Worm (Caenorhabditis elegans) whole organism, L2 larva: ENCODE measurements around the gene atg-18.

ENCODE experiments used
- C34F6.9 ChIP-seq: fragments of 150-350 bp; optimal IDR thresholded peaks from 2 replicates; lab custom pipeline; 2014; ENCODE audit warnings: missing biosample characterization, missing genetic modification characterization
- F13H6.1 ChIP-seq: sonication (generic microtip); optimal IDR thresholded peaks from 2 replicates; lab custom pipeline; 2016; ENCODE audit warnings: missing genetic modification characterization, missing compliant biosample characterization
- R02D3.7 ChIP-seq: fragments of 150-350 bp; optimal IDR thresholded peaks from 2 replicates; lab custom pipeline; 2014; ENCODE audit warnings: missing biosample characterization, missing genetic modification characterization
- Y55F3AM.14 ChIP-seq: fragments of 200-800 bp; sonication (Bioruptor generic); optimal IDR thresholded peaks from 2 replicates; lab custom pipeline; 2018; ENCODE audit warnings: mild to moderate bottlenecking, missing genetic modification characterization, missing compliant biosample characterization
- ZK546.5 ChIP-seq: sonication (generic microtip); optimal IDR thresholded peaks from 2 replicates; lab custom pipeline; 2017; ENCODE audit warnings: missing biosample characterization, missing genetic modification characterization
- alr-1 ChIP-seq: fragments of 150-350 bp; optimal IDR thresholded peaks from 2 replicates; lab custom pipeline; 2014; ENCODE audit warnings: missing biosample characterization, missing genetic modification characterization
- aly-2 ChIP-seq: fragments of 150-350 bp; optimal IDR thresholded peaks from 2 replicates; lab custom pipeline; 2014; ENCODE audit warnings: missing biosample characterization, missing genetic modification characterization
- ama-1 ChIP-seq: fragments of 150-350 bp; optimal IDR thresholded peaks from 2 replicates; lab custom pipeline; 2018; ENCODE audit warnings: inconsistent platforms
- blmp-1 ChIP-seq: sonication (generic microtip); optimal IDR thresholded peaks from 2 replicates; lab custom pipeline; 2017; ENCODE audit warnings: missing genetic modification characterization, mild to moderate bottlenecking, missing compliant biosample characterization, antibody characterized with exemption, moderate library complexity; ENCODE audit not compliant: insufficient read depth
- ceh-16 ChIP-seq: fragments of 150-350 bp; optimal IDR thresholded peaks from 2 replicates; lab custom pipeline; 2014; ENCODE audit warnings: missing biosample characterization, missing genetic modification characterization
- crh-2 ChIP-seq: sonication (generic microtip); optimal IDR thresholded peaks from 2 replicates; lab custom pipeline; 2017; ENCODE audit warnings: missing biosample characterization, missing genetic modification characterization
- dmd-4 ChIP-seq: sonication (generic microtip); optimal IDR thresholded peaks from 2 replicates; lab custom pipeline; 2017; ENCODE audit warnings: missing biosample characterization, missing genetic modification characterization
- egl-27 ChIP-seq: sonication (generic microtip); optimal IDR thresholded peaks from 3 replicates; lab custom pipeline; 2017; ENCODE audit warnings: missing biosample characterization, missing genetic modification reagents, missing genetic modification characterization
- elt-1 ChIP-seq: fragments of 150-350 bp; optimal IDR thresholded peaks from 2 replicates; lab custom pipeline; 2014; ENCODE audit warnings: missing biosample characterization, missing genetic modification characterization
- elt-3 ChIP-seq: sonication (generic microtip); optimal IDR thresholded peaks from 2 replicates; lab custom pipeline; 2017; ENCODE audit warnings: missing biosample characterization, missing genetic modification characterization
- fos-1 ChIP-seq: fragments of 150-350 bp; optimal IDR thresholded peaks from 2 replicates; lab custom pipeline; 2014; ENCODE audit warnings: missing biosample characterization, missing genetic modification characterization
- lin-11 ChIP-seq: fragments of 150-350 bp; sonication (generic microtip); optimal IDR thresholded peaks from 2 replicates; lab custom pipeline; 2014; ENCODE audit warnings: missing biosample characterization, missing genetic modification characterization, inconsistent platforms, mixed read lengths
- lin-13 ChIP-seq: fragments of 150-350 bp; optimal IDR thresholded peaks from 2 replicates; lab custom pipeline; 2014; ENCODE audit warnings: missing biosample characterization, missing genetic modification reagents, missing genetic modification characterization
- lin-39 ChIP-seq: fragments of 150-350 bp; optimal IDR thresholded peaks from 2 replicates; lab custom pipeline; 2014; ENCODE audit warnings: missing biosample characterization, missing genetic modification reagents, missing genetic modification characterization
- lsy-2 ChIP-seq, 2 experiments: fragments of 150-350 bp in 1 of 2; sonication (generic microtip) in 1 of 2; optimal IDR thresholded peaks; 2 replicates each; lab custom pipeline; 2014 to 2017; ENCODE audit warnings: missing biosample characterization in 2 of 2, missing genetic modification characterization in 2 of 2
- mbf-1 ChIP-seq: sonication (generic microtip); optimal IDR thresholded peaks from 2 replicates; lab custom pipeline; 2017; ENCODE audit warnings: missing biosample characterization, missing genetic modification characterization
- mdl-1 ChIP-seq, 2 experiments: fragments of 150-350 bp in 1 of 2; sonication (generic microtip) in 1 of 2; optimal IDR thresholded peaks; 2 replicates each; lab custom pipeline; 2017; ENCODE audit warnings: missing biosample characterization in 2 of 2, missing genetic modification characterization in 2 of 2
- nhr-10 ChIP-seq: sonication (generic microtip); optimal IDR thresholded peaks from 2 replicates; lab custom pipeline; 2017; ENCODE audit warnings: missing biosample characterization, missing genetic modification characterization
- nhr-11 ChIP-seq: fragments of 150-350 bp; optimal IDR thresholded peaks from 2 replicates; lab custom pipeline; 2014; ENCODE audit warnings: missing biosample characterization, missing genetic modification characterization
- nhr-12 ChIP-seq: fragments of 150-350 bp; optimal IDR thresholded peaks from 2 replicates; lab custom pipeline; 2014; ENCODE audit warnings: missing biosample characterization, missing genetic modification characterization
- nhr-129 ChIP-seq: fragments of 150-350 bp; optimal IDR thresholded peaks from 2 replicates; lab custom pipeline; 2014; ENCODE audit warnings: missing biosample characterization, missing genetic modification characterization
- nhr-21 ChIP-seq: fragments of 150-350 bp; optimal IDR thresholded peaks from 2 replicates; lab custom pipeline; 2014; ENCODE audit warnings: missing biosample characterization, missing genetic modification characterization
- nhr-23 ChIP-seq: fragments of 150-350 bp; optimal IDR thresholded peaks from 2 replicates; lab custom pipeline; 2014; ENCODE audit warnings: missing biosample characterization, missing genetic modification reagents, missing genetic modification characterization
- nhr-237 ChIP-seq: fragments of 150-350 bp; optimal IDR thresholded peaks from 2 replicates; lab custom pipeline; 2014; ENCODE audit warnings: missing biosample characterization, missing genetic modification characterization
- nhr-25 ChIP-seq: fragments of 150-350 bp; sonication (generic microtip); optimal IDR thresholded peaks from 3 replicates; lab custom pipeline; 2014; ENCODE audit warnings: missing biosample characterization, missing genetic modification characterization
- nhr-6 ChIP-seq: fragments of 150-350 bp; optimal IDR thresholded peaks from 2 replicates; lab custom pipeline; 2014; ENCODE audit warnings: missing biosample characterization, missing genetic modification characterization
- nhr-77 ChIP-seq: fragments of 150-350 bp; optimal IDR thresholded peaks from 2 replicates; lab custom pipeline; 2014; ENCODE audit warnings: missing biosample characterization, missing genetic modification characterization
- peb-1 ChIP-seq: fragments of 150-350 bp; optimal IDR thresholded peaks from 2 replicates; lab custom pipeline; 2014; ENCODE audit warnings: missing biosample characterization, missing genetic modification characterization
- sem-4 ChIP-seq: fragments of 150-350 bp; optimal IDR thresholded peaks from 2 replicates; lab custom pipeline; 2014; ENCODE audit warnings: missing biosample characterization, missing genetic modification reagents, missing genetic modification characterization
- skn-1 ChIP-seq: sonication (generic microtip); optimal IDR thresholded peaks from 2 replicates; lab custom pipeline; 2017; ENCODE audit warnings: missing biosample characterization, missing genetic modification characterization
- sma-3 ChIP-seq: sonication (generic microtip); optimal IDR thresholded peaks from 2 replicates; lab custom pipeline; 2016; ENCODE audit warnings: missing genetic modification reagents, missing genetic modification characterization, missing compliant biosample characterization
- sma-9 ChIP-seq, 2 experiments: fragments of 150-350 bp in 1 of 2; sonication (generic microtip) in 1 of 2; optimal IDR thresholded peaks; 2 replicates each; lab custom pipeline; 2014 to 2016; ENCODE audit warnings: missing genetic modification characterization in 2 of 2, mild to moderate bottlenecking in 1 of 2, missing biosample characterization in 1 of 2, missing compliant biosample characterization in 1 of 2, missing genetic modification reagents in 1 of 2, moderate library complexity in 1 of 2
- snpc-4 ChIP-seq: fragments of 150-350 bp; optimal IDR thresholded peaks from 2 replicates; lab custom pipeline; 2014; ENCODE audit warnings: missing biosample characterization, missing genetic modification characterization
- unc-39 ChIP-seq: fragments of 150-350 bp; optimal IDR thresholded peaks from 2 replicates; lab custom pipeline; 2014; ENCODE audit warnings: missing biosample characterization, missing genetic modification characterization
- unc-55 ChIP-seq: fragments of 150-350 bp; sonication (generic microtip); optimal IDR thresholded peaks from 3 replicates; lab custom pipeline; 2014; ENCODE audit warnings: missing biosample characterization, missing genetic modification reagents, missing genetic modification characterization
- unc-62 ChIP-seq: fragments of 150-350 bp; optimal IDR thresholded peaks from 2 replicates; lab custom pipeline; 2014; ENCODE audit warnings: missing biosample characterization, missing genetic modification reagents, missing genetic modification characterization
- zag-1 ChIP-seq: fragments of 150-350 bp; optimal IDR thresholded peaks from 2 replicates; lab custom pipeline; 2014; ENCODE audit warnings: missing biosample characterization, missing genetic modification characterization
- ztf-1 ChIP-seq: fragments of 200-800 bp; sonication (Bioruptor generic); conservative IDR thresholded peaks from 2 replicates; pipeline ENCODE4 v1.3.6; 2022; ENCODE audit warnings: missing genetic modification characterization, missing compliant biosample characterization
- ztf-11 ChIP-seq: sonication (generic microtip); optimal IDR thresholded peaks from 2 replicates; lab custom pipeline; 2017; ENCODE audit warnings: missing biosample characterization, missing genetic modification characterization
- ztf-4 ChIP-seq: fragments of 150-350 bp; optimal IDR thresholded peaks from 2 replicates; lab custom pipeline; 2014; ENCODE audit warnings: missing biosample characterization, missing genetic modification characterization

atg-18 gene

ce11 chrV:8657911-8658310, 26.8 kb upstream of the atg-18 start:
- TF ChIP-seq ama-1 (lab: Kevin White, UChicago) (no peak), sma-3 (no peak), nhr-25 (tag; lab: Kevin White, UChicago) (peak; percentile 8), ztf-1 (no peak)

- TF ChIP-seq sma-9 (GFP tag; optimal IDR thresholded peaks at IDR 0.05; lab: Kevin White, UChicago): peak; percentile 74
- TF ChIP-seq sma-9 (tag; optimal IDR thresholded peaks at IDR 0.05; lab: Kevin White, UChicago): no peak
- TF ChIP-seq nhr-21 (tag; lab: Kevin White, UChicago): no peak
- TF ChIP-seq F13H6.1: peak; percentile 51
- no peak for TF ChIP-seq nhr-12
- TF ChIP-seq blmp-1 (tag; lab: Kevin White, UChicago): peak; percentile 30
- peak; percentile 28 for TF ChIP-seq fos-1 (tag; lab: Kevin White, UChicago)
- no peak for TF ChIP-seq lin-13 (GFP tag; lab: Kevin White, UChicago)
- peak; percentile 46 for TF ChIP-seq nhr-6 (tag; lab: Kevin White, UChicago)
- peak; percentile 81 for TF ChIP-seq nhr-129 (tag; lab: Kevin White, UChicago)
Observed at ce11 chrV:8654460-8655419, 23.6 kb upstream of the atg-18 start.

ce11 chrV:8653080-8653821, 22.1 kb upstream of the atg-18 start:
- TF ChIP-seq blmp-1 (tag; lab: Kevin White, UChicago): peak; percentile 70
- no peak for TF ChIP-seq C34F6.9 (tag; lab: Kevin White, UChicago)
- no peak for TF ChIP-seq peb-1 (tag; lab: Kevin White, UChicago)
- TF ChIP-seq dmd-4 (tag; lab: Kevin White, UChicago): no peak
- TF ChIP-seq nhr-129 (tag; lab: Kevin White, UChicago): no peak
- TF ChIP-seq alr-1 (tag; lab: Kevin White, UChicago): no peak
- TF ChIP-seq nhr-12: no peak
- TF ChIP-seq nhr-77 (tag; lab: Kevin White, UChicago): no peak
- no peak for TF ChIP-seq nhr-10 (tag; lab: Kevin White, UChicago)
- no peak for TF ChIP-seq crh-2 (tag; lab: Kevin White, UChicago)
- TF ChIP-seq unc-39 (tag; lab: Kevin White, UChicago): no peak
- no peak for TF ChIP-seq sem-4
- no peak for TF ChIP-seq nhr-11 (tag; lab: Kevin White, UChicago)
- TF ChIP-seq ztf-11 (tag; lab: Kevin White, UChicago): no peak
- peak; percentile 61 for TF ChIP-seq sma-9 (GFP tag; optimal IDR thresholded peaks at IDR 0.05; lab: Kevin White, UChicago)
- no peak for TF ChIP-seq sma-9 (tag; optimal IDR thresholded peaks at IDR 0.05; lab: Kevin White, UChicago)
- peak; percentile 25 for TF ChIP-seq unc-62 (GFP tag; lab: Kevin White, UChicago)
- TF ChIP-seq R02D3.7: no peak
- no peak for TF ChIP-seq lin-13 (GFP tag; lab: Kevin White, UChicago)
- no peak for TF ChIP-seq nhr-237 (tag; lab: Kevin White, UChicago)
- no peak for TF ChIP-seq F13H6.1
- peak; percentile 5 for TF ChIP-seq nhr-6 (tag; lab: Kevin White, UChicago)
- no peak for TF ChIP-seq mbf-1 (tag; lab: Kevin White, UChicago)
- TF ChIP-seq unc-55 (GFP tag; lab: Kevin White, UChicago): no peak
- no peak for TF ChIP-seq ceh-16 (tag; lab: Kevin White, UChicago)
- TF ChIP-seq nhr-25 (tag; lab: Kevin White, UChicago): peak; percentile 39
- TF ChIP-seq snpc-4 (tag; lab: Kevin White, UChicago): no peak
- no peak for TF ChIP-seq ZK546.5
- peak; percentile 10 for TF ChIP-seq egl-27 (tag; lab: Kevin White, UChicago)
- TF ChIP-seq ztf-4 (tag; lab: Kevin White, UChicago): no peak
- peak; percentile 61 for TF ChIP-seq nhr-21 (tag; lab: Kevin White, UChicago)
- no peak for TF ChIP-seq skn-1
- TF ChIP-seq lin-39 (tag; lab: Kevin White, UChicago): no peak
- no peak for TF ChIP-seq elt-1
- no peak for TF ChIP-seq zag-1 (tag; lab: Kevin White, UChicago)
- no peak for TF ChIP-seq aly-2
- TF ChIP-seq ztf-1: no peak
- no peak for TF ChIP-seq ama-1 (lab: Kevin White, UChicago)
- TF ChIP-seq elt-3: no peak
- peak; percentile 54 for TF ChIP-seq fos-1 (tag; lab: Kevin White, UChicago)
- no peak for TF ChIP-seq lin-11 (tag; lab: Kevin White, UChicago)
- no peak for TF ChIP-seq lsy-2 (tag; optimal IDR thresholded peaks at IDR 0.05; lab: Kevin White, UChicago)
- no peak for TF ChIP-seq mdl-1 (tag; optimal IDR thresholded peaks at IDR 0.05; lab: Kevin White, UChicago)
- TF ChIP-seq Y55F3AM.14 (GFP tag; lab: Kevin White, UChicago): no peak
- no peak for TF ChIP-seq nhr-23
